Worm (Caenorhabditis elegans): ENCODE data around the gene F25E5.5.

ce11 chrV:7490340-7490739 lies 43.3 kb downstream of the F25E5.5 start, which contains the start of gene srbc-9:
- TF ChIP-seq tab-1 (GFP tag; IDR thresholded peaks at IDR 0.05) (no peak), T22C8.4 (GFP tag; IDR thresholded peaks at IDR 0.05) (no peak), med-1 (GFP tag; optimal IDR thresholded peaks at IDR 0.05; ENCODE audit: insufficient read depth) (no peak)

All from whole organism, midembryonic.